Worm (Caenorhabditis elegans): Measurements from ENCODE around the gene zipt-2.3.

DNA sequence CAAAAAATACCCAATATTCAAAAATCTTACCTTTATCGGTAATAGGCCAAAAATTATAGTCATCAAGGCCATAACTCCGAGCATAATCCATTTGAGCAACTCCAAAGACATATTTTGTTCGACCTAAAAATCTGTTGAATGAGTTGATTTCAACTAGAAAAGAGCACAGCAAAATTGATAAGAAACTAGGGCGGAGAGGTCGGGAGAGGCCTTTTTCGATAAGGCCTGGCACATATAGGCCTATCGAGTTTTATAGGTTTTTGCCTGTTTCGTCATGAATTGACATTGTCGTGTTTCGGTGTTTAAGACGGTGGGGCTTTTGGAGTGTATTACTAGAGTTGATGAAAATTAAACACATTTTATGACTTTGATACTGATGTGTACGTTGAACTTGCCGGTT, at the start of gene zipt-2.3:
- TF ChIP-seq sea-1 (GFP tag; conservative IDR thresholded peaks at IDR 0.05) (no peak), B0310.2 (tag; optimal IDR thresholded peaks at IDR 0.05) (no peak), scrt-1 (GFP tag; IDR thresholded peaks at IDR 0.05) (no peak), ama-1 (optimal IDR thresholded peaks at IDR 0.05) (no peak), hnd-1 (tag; optimal IDR thresholded peaks at IDR 0.05) (no peak), pes-1 (GFP tag; IDR thresholded peaks at IDR 0.05) (no peak), ceh-36 (tag; optimal IDR thresholded peaks at IDR 0.05) (no peak), aly-1 (tag; optimal IDR thresholded peaks at IDR 0.05) (no peak), flt-1 (GFP tag; IDR thresholded peaks at IDR 0.05) (no peak), F13C5.2 (tag; optimal IDR thresholded peaks at IDR 0.05) (no peak), ceh-13 (GFP tag; optimal IDR thresholded peaks at IDR 0.05) (no peak)

Measured in whole organism, early embryonic.